Worm (Caenorhabditis elegans): ENCODE results near the gene swsn-3.
A peak's percentile ranks its signal among the peaks of the same experiment; 100 is the strongest.

Gene swsn-3

DNA sequence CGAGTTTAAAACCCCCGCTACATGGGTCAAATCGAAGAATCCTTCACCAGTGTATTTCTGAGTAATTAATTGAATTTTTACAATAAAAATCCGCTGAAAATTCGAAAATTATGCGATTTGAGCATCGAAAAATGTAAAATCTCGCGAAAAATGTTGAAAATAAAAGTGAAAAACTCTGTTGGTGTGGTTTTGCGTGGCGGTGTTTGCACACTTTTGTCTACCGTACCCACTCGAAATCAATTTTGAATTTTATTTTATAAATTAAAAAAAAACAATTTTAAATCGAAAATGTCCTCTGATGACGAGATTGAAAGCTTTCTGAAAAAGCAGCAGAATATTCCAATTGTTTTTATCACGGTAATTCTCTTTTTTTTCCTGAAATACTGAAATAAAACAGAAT is 12.3 kb upstream of the swsn-3 start, which contains the start of gene Y71H2AM.6 (continued):
- TF ChIP-seq nhr-11 (tag; optimal IDR thresholded peaks at IDR 0.05) (no peak), irx-1 (tag; optimal IDR thresholded peaks at IDR 0.05) (peak; percentile 41), lin-35 (GFP tag; optimal IDR thresholded peaks at IDR 0.05) (peak; percentile 62 to 73), lin-39 (tag; optimal IDR thresholded peaks at IDR 0.05) (peak; percentile 39), zip-4 (GFP tag; optimal IDR thresholded peaks at IDR 0.05) (no peak), lsy-2 (tag; optimal IDR thresholded peaks at IDR 0.05) (peak; percentile 99), lin-14 (GFP tag; optimal IDR thresholded peaks at IDR 0.05) (peak; percentile 41), hlh-4 (tag; optimal IDR thresholded peaks at IDR 0.05) (no peak), nhr-71 (tag; optimal IDR thresholded peaks at IDR 0.05) (peak; percentile 59), dsc-1 (tag; optimal IDR thresholded peaks at IDR 0.05) (peak; percentile 36), unc-86 (tag; optimal IDR thresholded peaks at IDR 0.05) (peak; percentile 35), zag-1 (tag; optimal IDR thresholded peaks at IDR 0.05) (no peak), mep-1 (tag; optimal IDR thresholded peaks at IDR 0.05) (peak; percentile 90), tbx-2 (tag; optimal IDR thresholded peaks at IDR 0.05) (peak; percentile 59), ztf-11 (tag; optimal IDR thresholded peaks at IDR 0.05) (no peak), aha-1 (tag; optimal IDR thresholded peaks at IDR 0.05) (no peak), tlp-1 (tag; optimal IDR thresholded peaks at IDR 0.05) (no peak), ceh-88 (GFP tag; IDR thresholded peaks at IDR 0.05) (no peak), unc-130 (tag; optimal IDR thresholded peaks at IDR 0.05) (peak; percentile 44), jun-1 (tag; optimal IDR thresholded peaks at IDR 0.05) (no peak), ztf-4 (tag; optimal IDR thresholded peaks at IDR 0.05) (no peak), dpl-1 (GFP tag; optimal IDR thresholded peaks at IDR 0.05) (peak; percentile 59 to 81 (median 67)), elt-2 (tag; optimal IDR thresholded peaks at IDR 0.05) (no peak), aly-2 (tag; optimal IDR thresholded peaks at IDR 0.05) (peak; percentile 20), unc-30 (tag; optimal IDR thresholded peaks at IDR 0.05) (no peak), isw-1 (GFP tag; IDR thresholded peaks at IDR 0.05) (peak; percentile 45), ceh-90 (tag; optimal IDR thresholded peaks at IDR 0.05) (no peak), swsn-7 (tag; optimal IDR thresholded peaks at IDR 0.05) (peak; percentile 57), nhr-85 (tag) (no peak), elt-3 (tag; optimal IDR thresholded peaks at IDR 0.05) (peak in 1 of 6 experiments; percentile 4), sptf-1 (tag; optimal IDR thresholded peaks at IDR 0.05) (no peak), mef-2 (tag; optimal IDR thresholded peaks at IDR 0.05) (no peak), Y116A8C.19 (tag; optimal IDR thresholded peaks at IDR 0.05; ENCODE audit: borderline replicate concordance) (no peak), fos-1 (tag; optimal IDR thresholded peaks at IDR 0.05) (peak; percentile 23), pax-3 (tag; optimal IDR thresholded peaks at IDR 0.05) (peak; percentile 17)

DNA sequence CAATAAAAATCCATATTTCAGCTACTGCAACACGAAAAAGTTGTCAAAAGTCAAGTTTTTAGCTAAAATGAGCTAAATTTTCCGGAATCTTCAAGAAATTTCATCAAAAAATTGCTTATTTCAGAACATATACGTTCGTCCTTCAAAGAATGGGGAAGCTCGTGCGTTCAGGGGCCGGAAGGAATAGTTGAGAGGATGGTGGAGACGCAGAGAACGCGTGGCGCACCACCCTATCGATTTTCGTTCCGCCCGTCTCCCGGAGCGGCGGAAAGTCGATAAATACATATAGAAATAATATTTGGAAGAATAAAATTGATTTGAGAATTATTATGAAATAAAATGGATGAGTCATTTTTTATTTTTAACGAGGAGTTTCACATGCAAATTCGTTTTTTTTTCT is 11.8 kb upstream of the swsn-3 start:
- TF ChIP-seq fos-1 (tag; optimal IDR thresholded peaks at IDR 0.05) (no peak), F16B12.6 (tag; optimal IDR thresholded peaks at IDR 0.05) (peak; percentile 12), aly-2 (tag; optimal IDR thresholded peaks at IDR 0.05) (no peak)

DNA sequence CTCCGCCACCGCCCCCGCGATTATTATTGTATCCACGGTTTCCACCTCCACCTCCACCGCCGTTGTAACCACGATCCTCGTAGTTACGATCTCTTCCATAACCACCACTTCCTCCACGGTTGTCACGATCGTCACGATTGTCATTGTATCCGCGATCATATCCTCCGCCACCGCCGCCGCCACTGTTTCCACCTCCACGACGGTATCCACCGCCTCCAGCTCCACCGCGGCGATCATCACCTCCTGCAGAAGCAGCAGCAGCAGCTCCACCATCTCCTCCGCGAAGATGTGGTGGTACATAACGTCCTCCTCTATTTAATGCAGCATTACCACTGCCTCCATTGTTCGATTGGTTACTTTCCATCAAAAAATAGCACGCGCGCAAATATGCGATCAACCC is 10.2 kb upstream of the swsn-3 start, which contains the start of gene laf-1:
laf-1 (minus strand) TSS at position 399 of the 400 bp plus-strand sequence.
- TF ChIP-seq sox-4 (tag; optimal IDR thresholded peaks at IDR 0.05), result no peak
- no peak for TF ChIP-seq mdl-1 (tag; optimal IDR thresholded peaks at IDR 0.05)
- TF ChIP-seq fos-1 (tag; optimal IDR thresholded peaks at IDR 0.05), result no peak
- TF ChIP-seq hlh-17 (GFP tag; optimal IDR thresholded peaks at IDR 0.05; ENCODE audit: borderline replicate concordance), result no peak
- TF ChIP-seq hpl-2 (GFP tag; optimal IDR thresholded peaks at IDR 0.05), result no peak
- TF ChIP-seq hlh-4 (tag; optimal IDR thresholded peaks at IDR 0.05), result no peak
- TF ChIP-seq swsn-7 (tag; optimal IDR thresholded peaks at IDR 0.05), result no peak
- no peak for TF ChIP-seq mep-1 (tag; optimal IDR thresholded peaks at IDR 0.05)
- TF ChIP-seq aly-2 (tag; optimal IDR thresholded peaks at IDR 0.05), result no peak
- no peak for TF ChIP-seq C04F5.9 (tag; optimal IDR thresholded peaks at IDR 0.05)
- TF ChIP-seq nhr-47 (tag; optimal IDR thresholded peaks at IDR 0.05), result no peak
- no peak for TF ChIP-seq pqm-1 (tag; optimal IDR thresholded peaks at IDR 0.05)
